Worm (Caenorhabditis elegans) whole organism, late embryonic: ENCODE measurements around the gene cdh-9.

ENCODE experiments used
- F13H6.1 ChIP-seq: sonication (generic microtip); optimal IDR thresholded peaks from 2 replicates; lab custom pipeline; 2016; ENCODE audit warnings: missing genetic modification characterization, missing compliant biosample characterization
- K09A11.1 ChIP-seq: sonication (generic microtip); optimal IDR thresholded peaks from 2 replicates; lab custom pipeline; 2017; ENCODE audit warnings: antibody characterized with exemption, mild to moderate bottlenecking, missing genetic modification characterization, missing compliant biosample characterization; ENCODE audit not compliant: insufficient read depth
- Y22D7AL.16 ChIP-seq: sonication (generic microtip); optimal IDR thresholded peaks from 2 replicates; lab custom pipeline; 2016; ENCODE audit warnings: missing genetic modification characterization, missing compliant biosample characterization
- ahr-1 ChIP-seq: sonication (generic microtip); optimal IDR thresholded peaks from 2 replicates; lab custom pipeline; 2016; ENCODE audit warnings: missing genetic modification characterization, missing compliant biosample characterization
- ceh-14 ChIP-seq: sonication (generic microtip); optimal IDR thresholded peaks from 2 replicates; lab custom pipeline; 2016; ENCODE audit warnings: missing genotype, missing genetic modification characterization, missing compliant biosample characterization
- ceh-18 ChIP-seq: sonication (generic microtip); optimal IDR thresholded peaks from 2 replicates; lab custom pipeline; 2016; ENCODE audit warnings: missing genetic modification characterization, missing compliant biosample characterization
- ceh-2 ChIP-seq: sonication (generic microtip); optimal IDR thresholded peaks from 2 replicates; lab custom pipeline; 2016; ENCODE audit warnings: missing genotype, missing genetic modification characterization, missing compliant biosample characterization
- ceh-9 ChIP-seq: sonication (generic microtip); optimal IDR thresholded peaks from 2 replicates; lab custom pipeline; 2016; ENCODE audit warnings: mild to moderate bottlenecking, missing genetic modification characterization, inconsistent platforms, missing compliant biosample characterization
- ets-4 ChIP-seq: sonication (generic microtip); optimal IDR thresholded peaks from 2 replicates; lab custom pipeline; 2016; ENCODE audit warnings: missing genetic modification characterization, missing compliant biosample characterization
- fax-1 ChIP-seq: sonication (generic microtip); optimal IDR thresholded peaks from 2 replicates; lab custom pipeline; 2016; ENCODE audit warnings: missing genotype, missing genetic modification characterization, missing compliant biosample characterization
- fkh-10 ChIP-seq: fragments of 150-350 bp; optimal IDR thresholded peaks from 2 replicates; lab custom pipeline; 2014; ENCODE audit warnings: missing biosample characterization, missing genetic modification reagents, missing genetic modification characterization
- fkh-6 ChIP-seq: sonication (generic microtip); optimal IDR thresholded peaks from 2 replicates; lab custom pipeline; 2016; ENCODE audit warnings: missing genetic modification characterization, missing compliant biosample characterization
- mec-3 ChIP-seq: sonication (generic microtip); optimal IDR thresholded peaks from 2 replicates; lab custom pipeline; 2016; ENCODE audit warnings: borderline replicate concordance, missing genetic modification characterization, missing compliant biosample characterization
- odd-2 ChIP-seq: sonication (generic microtip); optimal IDR thresholded peaks from 2 replicates; lab custom pipeline; 2017; ENCODE audit warnings: antibody characterized with exemption, mild to moderate bottlenecking, missing genetic modification characterization, missing compliant biosample characterization
- pag-3 ChIP-seq: sonication (generic microtip); optimal IDR thresholded peaks from 2 replicates; lab custom pipeline; 2016; ENCODE audit warnings: missing compliant biosample characterization, missing genetic modification characterization, borderline replicate concordance
- pax-1 ChIP-seq: fragments of 150-350 bp; optimal IDR thresholded peaks from 2 replicates; lab custom pipeline; 2014; ENCODE audit warnings: missing biosample characterization, missing genetic modification characterization
- pha-4 ChIP-seq: fragments of 150-350 bp; optimal IDR thresholded peaks from 2 replicates; lab custom pipeline; 2018; ENCODE audit warnings: missing biosample characterization, missing genetic modification reagents, missing genetic modification characterization
- rnt-1 ChIP-seq: sonication (generic microtip); optimal IDR thresholded peaks from 2 replicates; lab custom pipeline; 2016; ENCODE audit warnings: missing genetic modification characterization, missing compliant biosample characterization
- syd-9 ChIP-seq: sonication (generic microtip); optimal IDR thresholded peaks from 2 replicates; lab custom pipeline; 2016; ENCODE audit warnings: mild to moderate bottlenecking, missing genetic modification characterization, moderate library complexity, missing compliant biosample characterization
- unc-3 ChIP-seq, 2 experiments: fragments of 200-800 bp in 1 of 2; sonication (Bioruptor generic) in 1 of 2; sonication (generic microtip) in 1 of 2; conservative IDR thresholded peaks in 1 of 2; optimal IDR thresholded peaks in 1 of 2; 2 replicates each; pipeline versions ENCODE4 v1.3.6 to Lab custom; 2016 to 2022; ENCODE audit warnings: missing compliant biosample characterization in 2 of 2, missing genetic modification characterization in 2 of 2, missing genetic modification reagents in 1 of 2
- unc-42 ChIP-seq: sonication (generic microtip); optimal IDR thresholded peaks from 2 replicates; lab custom pipeline; 2016; ENCODE audit warnings: missing genotype, missing genetic modification characterization, missing compliant biosample characterization
- zip-5 ChIP-seq: sonication (generic microtip); optimal IDR thresholded peaks from 2 replicates; lab custom pipeline; 2016; ENCODE audit warnings: missing genetic modification characterization, missing compliant biosample characterization

The cdh-9 gene

DNA sequence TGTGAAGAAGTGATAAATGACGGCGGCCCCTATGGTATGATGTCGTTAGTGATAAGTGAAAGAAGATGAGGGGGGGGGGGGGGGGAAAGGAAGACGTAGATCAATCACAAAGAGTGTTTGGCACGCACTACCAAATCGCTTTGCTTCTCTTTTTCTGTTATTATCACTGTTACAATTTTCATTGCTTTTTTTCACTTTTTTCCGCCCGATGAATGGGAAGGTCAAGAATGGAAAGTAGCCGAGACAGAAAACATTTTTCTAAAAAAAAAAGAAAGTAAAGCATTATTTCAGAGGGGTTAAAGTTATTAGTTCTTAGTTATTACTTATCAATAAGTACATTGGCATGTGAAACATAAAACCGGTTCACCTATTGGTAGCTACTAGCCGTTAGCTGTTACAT is 52.2 kb downstream of the cdh-9 start:
- TF ChIP-seq zip-5 (tag; lab: Kevin White, UChicago) (no peak), pax-1 (tag; lab: Kevin White, UChicago) (no peak), fax-1 (tag; lab: Kevin White, UChicago) (no peak), K09A11.1 (tag; lab: Kevin White, UChicago) (no peak)
- TF ChIP-seq, all 69 proteins: peak for 0

DNA sequence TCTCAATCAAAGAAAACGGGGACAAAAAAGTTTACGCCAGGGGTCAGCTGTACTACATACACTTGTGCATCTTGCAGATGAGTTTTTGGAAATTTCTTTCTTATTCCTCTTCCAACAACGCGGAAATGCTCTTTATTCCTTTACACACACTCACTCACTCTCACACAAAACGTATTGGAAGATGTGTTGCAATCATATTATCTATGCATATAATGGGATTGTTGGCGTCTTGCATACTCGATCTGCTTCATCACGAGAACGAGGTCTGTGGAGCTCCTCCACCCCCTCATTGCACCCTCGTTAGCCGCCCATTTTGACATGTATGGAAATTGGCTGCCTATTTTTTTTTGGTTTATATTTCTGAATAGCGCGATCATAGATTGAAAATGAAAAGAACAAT is 53.7 kb downstream of the cdh-9 start:
- no peak for TF ChIP-seq pha-4 (tag; lab: Kevin White, UChicago)
- peak; percentile 70 for TF ChIP-seq unc-42 (tag; lab: Kevin White, UChicago)
- TF ChIP-seq, all 69 proteins: peak for 1

DNA sequence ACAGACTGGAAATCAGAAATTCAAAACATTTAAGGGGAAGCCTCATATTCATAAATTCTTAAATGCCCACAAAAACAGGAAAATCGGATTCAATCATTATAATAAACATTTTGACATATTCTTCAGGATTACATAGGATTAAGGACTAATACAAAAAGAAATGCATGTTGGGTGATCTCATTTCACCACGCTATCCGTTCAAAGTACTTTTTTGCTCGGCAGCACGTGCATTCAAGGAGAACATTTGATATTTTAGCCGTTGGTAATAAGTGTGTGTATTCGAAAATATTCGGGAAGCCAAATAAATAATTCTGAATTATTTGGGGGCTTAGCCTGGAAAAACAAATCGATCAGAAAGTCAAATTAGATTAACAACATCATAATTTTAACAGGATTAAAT is 55.6 kb downstream of the cdh-9 start:
- TF ChIP-seq unc-3 (GFP tag; conservative IDR thresholded peaks at IDR 0.05; lab: Robert Waterston, UW), result no peak
- TF ChIP-seq unc-3 (tag; optimal IDR thresholded peaks at IDR 0.05; lab: Kevin White, UChicago), result no peak
- no peak for TF ChIP-seq fkh-10 (GFP tag; lab: Kevin White, UChicago)
- no peak for TF ChIP-seq F13H6.1 (tag; lab: Kevin White, UChicago)
- TF ChIP-seq ceh-2 (tag; lab: Kevin White, UChicago), result no peak
- TF ChIP-seq syd-9 (tag; lab: Kevin White, UChicago), result no peak
- TF ChIP-seq ceh-14 (tag; lab: Kevin White, UChicago), result no peak
- no peak for TF ChIP-seq pag-3
- no peak for TF ChIP-seq ceh-18 (tag; lab: Kevin White, UChicago)
- TF ChIP-seq odd-2, result no peak
- TF ChIP-seq rnt-1 (tag; lab: Kevin White, UChicago), result no peak
- no peak for TF ChIP-seq pax-1 (tag; lab: Kevin White, UChicago)
- no peak for TF ChIP-seq fkh-6 (tag; lab: Kevin White, UChicago)
- no peak for TF ChIP-seq Y22D7AL.16 (tag; lab: Kevin White, UChicago)
- TF ChIP-seq mec-3 (tag; lab: Kevin White, UChicago), result no peak
- no peak for TF ChIP-seq ceh-9 (tag; lab: Kevin White, UChicago)
- TF ChIP-seq ahr-1 (tag; lab: Kevin White, UChicago), result no peak
- TF ChIP-seq K09A11.1 (tag; lab: Kevin White, UChicago), result no peak
- TF ChIP-seq ets-4 (tag; lab: Kevin White, UChicago), result no peak
- TF ChIP-seq fax-1 (tag; lab: Kevin White, UChicago), result no peak
- TF ChIP-seq, all 69 proteins: peak for 0
